Worm (Caenorhabditis elegans) whole organism, early embryonic: ENCODE data around the gene T01B4.3.

Experiments
- B0310.2 ChIP-seq: sonication (generic microtip); optimal IDR thresholded peaks from 2 replicates; lab custom pipeline; 2016; ENCODE audit warnings: mild to moderate bottlenecking, missing genetic modification characterization, missing compliant biosample characterization
- F13C5.2 ChIP-seq: sonication (generic microtip); optimal IDR thresholded peaks from 2 replicates; lab custom pipeline; 2017; ENCODE audit warnings: mild to moderate bottlenecking, missing genetic modification characterization, inconsistent platforms, missing compliant biosample characterization
- aly-1 ChIP-seq: sonication (generic microtip); optimal IDR thresholded peaks from 2 replicates; lab custom pipeline; 2016; ENCODE audit warnings: missing genetic modification characterization, missing compliant biosample characterization
- ama-1 ChIP-seq: fragments of 150-350 bp; optimal IDR thresholded peaks from 2 replicates; lab custom pipeline; 2014
- ceh-13 ChIP-seq: fragments of 200-800 bp; sonication (Bioruptor generic); optimal IDR thresholded peaks from 2 replicates; lab custom pipeline; 2018; ENCODE audit warnings: mild to moderate bottlenecking, missing genetic modification characterization, missing compliant biosample characterization
- ceh-36 ChIP-seq: sonication (generic microtip); optimal IDR thresholded peaks from 2 replicates; lab custom pipeline; 2016; ENCODE audit warnings: missing genetic modification characterization, inconsistent platforms, missing compliant biosample characterization
- ets-7 ChIP-seq: sonication (generic microtip); optimal IDR thresholded peaks from 2 replicates; lab custom pipeline; 2016; ENCODE audit warnings: missing genotype, missing genetic modification characterization, missing compliant biosample characterization
- flt-1 ChIP-seq: fragments of 200-800 bp; sonication (Bioruptor generic); IDR thresholded peaks from 2 replicates; pipeline ENCODE4 v1.3.6; 2022; ENCODE audit warnings: missing genetic modification characterization, missing compliant biosample characterization
- hmbx-1 ChIP-seq: sonication (generic microtip); optimal IDR thresholded peaks from 2 replicates; lab custom pipeline; 2016; ENCODE audit warnings: mild to moderate bottlenecking, missing genetic modification characterization, missing compliant biosample characterization
- hmg-4 ChIP-seq: fragments of 200-800 bp; sonication (Bioruptor generic); optimal IDR thresholded peaks from 2 replicates; lab custom pipeline; 2018; ENCODE audit warnings: mild to moderate bottlenecking, missing genetic modification characterization, missing compliant biosample characterization
- hnd-1 ChIP-seq: sonication (generic microtip); optimal IDR thresholded peaks from 2 replicates; lab custom pipeline; 2016; ENCODE audit warnings: missing genetic modification characterization, missing compliant biosample characterization
- pes-1 ChIP-seq: fragments of 200-800 bp; sonication (Bioruptor generic); IDR thresholded peaks from 2 replicates; pipeline ENCODE4 v1.3.6; 2022; ENCODE audit warnings: missing genetic modification reagents, missing genetic modification characterization, missing compliant biosample characterization
- scrt-1 ChIP-seq: fragments of 200-800 bp; sonication (Bioruptor generic); IDR thresholded peaks from 2 replicates; pipeline ENCODE4 v1.3.6; 2022; ENCODE audit warnings: missing genetic modification characterization, missing compliant biosample characterization
- sea-1 ChIP-seq: fragments of 200-800 bp; sonication (Bioruptor generic); conservative IDR thresholded peaks from 2 replicates; pipeline ENCODE4 v1.3.6; 2022; ENCODE audit warnings: missing genetic modification characterization, missing compliant biosample characterization
- tbx-11 ChIP-seq: fragments of 200-800 bp; sonication (Bioruptor generic); IDR thresholded peaks from 2 replicates; pipeline ENCODE4 v1.3.6; 2022; ENCODE audit warnings: missing genetic modification characterization, missing compliant biosample characterization
- tbx-37 ChIP-seq: fragments of 200-800 bp; sonication (Bioruptor generic); conservative IDR thresholded peaks from 2 replicates; pipeline ENCODE4 v1.3.6; 2022; ENCODE audit warnings: missing genetic modification reagents, missing genetic modification characterization, missing compliant biosample characterization
- tra-4 ChIP-seq: sonication (generic microtip); optimal IDR thresholded peaks from 2 replicates; lab custom pipeline; 2017; ENCODE audit warnings: missing genetic modification characterization, missing compliant biosample characterization

The T01B4.3 gene

DNA sequence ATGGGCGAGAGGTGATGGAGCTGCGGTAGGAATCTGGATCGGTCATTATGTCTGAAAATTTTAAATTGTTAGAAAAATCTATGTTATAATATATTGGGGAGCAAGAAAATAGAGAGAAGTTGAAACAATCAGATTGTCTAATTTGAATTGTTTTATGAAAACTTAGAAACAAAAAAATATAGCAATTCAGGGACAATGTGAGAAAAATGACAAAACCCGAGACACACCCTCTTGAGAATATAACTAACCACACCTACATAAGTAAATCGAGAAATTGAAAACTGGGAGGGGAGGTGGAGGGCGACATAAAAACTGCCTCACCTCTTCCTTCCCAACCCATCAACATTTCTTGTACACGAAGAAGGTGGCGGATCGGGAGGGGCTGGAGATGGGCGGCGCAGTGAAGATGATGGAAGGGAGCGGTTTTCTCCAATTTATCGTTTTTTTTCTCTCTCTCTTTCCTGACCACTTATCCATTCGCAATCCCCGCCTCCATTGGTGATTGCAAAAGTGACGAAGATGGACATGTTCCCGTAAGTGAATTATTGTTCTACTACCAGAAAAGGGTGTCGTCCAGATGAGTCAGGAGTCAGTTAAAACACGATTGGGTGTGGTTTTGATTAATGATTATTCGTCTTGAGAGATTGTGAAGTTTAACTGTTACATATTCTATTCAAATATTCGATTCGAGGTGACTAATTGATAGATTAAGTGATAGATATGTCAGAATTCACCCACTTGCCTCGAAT lies 51.7 kb downstream of the T01B4.3 start, which contains the start of gene mua-6:
mua-6 (minus strand) TSS at position 51 of the 749 bp plus-strand sequence.
- no peak for TF ChIP-seq B0310.2 (tag; lab: Kevin White, UChicago)
- no peak for TF ChIP-seq F13C5.2 (tag; lab: Kevin White, UChicago)
- TF ChIP-seq ama-1: no peak
- no peak for TF ChIP-seq tbx-37 (GFP tag; lab: Robert Waterston, UW)
- no peak for TF ChIP-seq hnd-1 (tag; lab: Kevin White, UChicago)
- no peak for TF ChIP-seq aly-1 (tag; lab: Kevin White, UChicago)
- TF ChIP-seq ceh-13 (GFP tag; lab: Kevin White, UChicago): no peak
- no peak for TF ChIP-seq tra-4 (tag; lab: Kevin White, UChicago)
- TF ChIP-seq flt-1 (GFP tag; lab: Robert Waterston, UW): no peak
- TF ChIP-seq scrt-1 (GFP tag; lab: Robert Waterston, UW): no peak
- TF ChIP-seq tbx-11 (GFP tag; lab: Robert Waterston, UW): no peak
- TF ChIP-seq ceh-36 (tag; lab: Kevin White, UChicago): no peak
- TF ChIP-seq hmg-4 (GFP tag; lab: Kevin White, UChicago): no peak
- TF ChIP-seq pes-1 (GFP tag; lab: Robert Waterston, UW): no peak
- no peak for TF ChIP-seq sea-1 (GFP tag; lab: Robert Waterston, UW)
- no peak for TF ChIP-seq hmbx-1 (tag; lab: Kevin White, UChicago)
- TF ChIP-seq ets-7: no peak
